Fruit fly (Drosophila melanogaster): ENCODE results near the gene RpL23A.

The RpL23A gene

dm6 chr3L:1702367-1702927, 34.0 kb upstream of the RpL23A start, which contains the start of gene CG13931 (continued):
- peak; percentile 25 for TF ChIP-seq dac (GFP tag; optimal IDR thresholded peaks at IDR 0.05)
- TF ChIP-seq CG10631 (GFP tag; optimal IDR thresholded peaks at IDR 0.05) = peak; percentile 72
- TF ChIP-seq CG8119 (GFP tag; IDR thresholded peaks at IDR 0.05) = peak; percentile 82
- peak; percentile 17 to 38 for TF ChIP-seq ss (GFP tag; optimal IDR thresholded peaks at IDR 0.05)
- peak; percentile 65 for TF ChIP-seq acj6 (GFP tag; optimal IDR thresholded peaks at IDR 0.05)
- TF ChIP-seq pdm3 (GFP tag; optimal IDR thresholded peaks at IDR 0.05) = peak; percentile 76
- peak; percentile 67 for TF ChIP-seq CG6792 (GFP tag; optimal IDR thresholded peaks at IDR 0.05)
- TF ChIP-seq CG11902 (GFP tag; optimal IDR thresholded peaks at IDR 0.05) = peak; percentile 40
- peak; percentile 63 for TF ChIP-seq esn (GFP tag; optimal IDR thresholded peaks at IDR 0.05)
- peak; percentile 34 to 55 for TF ChIP-seq salr (GFP tag; optimal IDR thresholded peaks at IDR 0.05)
- TF ChIP-seq Hr4 (GFP tag; optimal IDR thresholded peaks at IDR 0.05) = peak; percentile 82
- peak; percentile 82 for TF ChIP-seq svp (GFP tag)
- peak; percentile 62 for TF ChIP-seq CG6808 (GFP tag; optimal IDR thresholded peaks at IDR 0.05)
- peak; percentile 68 for TF ChIP-seq Sox14 (GFP tag; optimal IDR thresholded peaks at IDR 0.05)
- TF ChIP-seq CG8632 (GFP tag; optimal IDR thresholded peaks at IDR 0.05) = peak; percentile 56

- TF ChIP-seq CG11762 (GFP tag; optimal IDR thresholded peaks at IDR 0.05; ENCODE audit: insufficient read depth) = no peak
- no peak for TF ChIP-seq net (GFP tag; optimal IDR thresholded peaks at IDR 0.05)
- TF ChIP-seq CG7368 (GFP tag; optimal IDR thresholded peaks at IDR 0.05) = no peak
- no peak for TF ChIP-seq CG6854 (GFP tag; optimal IDR thresholded peaks at IDR 0.05)
- no peak for TF ChIP-seq CG10631 (GFP tag; optimal IDR thresholded peaks at IDR 0.05)
- no peak for TF ChIP-seq Sox14 (GFP tag; optimal IDR thresholded peaks at IDR 0.05)
- TF ChIP-seq dac (GFP tag; optimal IDR thresholded peaks at IDR 0.05) = no peak
Observed at dm6 chr3L:1694317-1694716, 25.9 kb upstream of the RpL23A start, which contains the start of gene CG12011. CG12011 (plus strand) TSS chr3L:1694617.

dm6 chr3L:1692859-1693258, 24.4 kb upstream of the RpL23A start:
- peak; percentile 35; the same call in 1 of the 3 replicates for TF ChIP-seq CG6163 (GFP tag; IDR thresholded peaks at IDR 0.05)
- TF ChIP-seq Met (GFP tag; optimal IDR thresholded peaks at IDR 0.05) = no peak
- peak; percentile 48 for TF ChIP-seq CG3032 (tag; optimal IDR thresholded peaks at IDR 0.05)
- TF ChIP-seq fd59A (GFP tag; optimal IDR thresholded peaks at IDR 0.05) = peak; percentile 18
- TF ChIP-seq CG9139 (GFP tag; optimal IDR thresholded peaks at IDR 0.05) = peak; percentile 10
- peak; percentile 46 for TF ChIP-seq CG3919 (GFP tag; optimal IDR thresholded peaks at IDR 0.05)
- peak; percentile 17 for TF ChIP-seq CG10631 (GFP tag; optimal IDR thresholded peaks at IDR 0.05)
- no peak for TF ChIP-seq CG6854 (GFP tag; optimal IDR thresholded peaks at IDR 0.05)
- TF ChIP-seq CG6808 (GFP tag; optimal IDR thresholded peaks at IDR 0.05) = peak; percentile 32
- TF ChIP-seq fkh (GFP tag; optimal IDR thresholded peaks at IDR 0.05) = no peak
- TF ChIP-seq Ets96B (tag; optimal IDR thresholded peaks at IDR 0.05) = peak; percentile 69
- TF ChIP-seq esn (GFP tag; optimal IDR thresholded peaks at IDR 0.05) = no peak
- peak; percentile 74 for TF ChIP-seq Eip78C (GFP tag)
- TF ChIP-seq CG8119 (GFP tag; IDR thresholded peaks at IDR 0.05) = 0 out of 3 replicates have a peak, but pooled peaks have one; percentile 19
- peak; percentile 32 for TF ChIP-seq achi (GFP tag; optimal IDR thresholded peaks at IDR 0.05)
- TF ChIP-seq CG1621 (tag; optimal IDR thresholded peaks at IDR 0.05) = no peak
- TF ChIP-seq fd85E (GFP tag; optimal IDR thresholded peaks at IDR 0.05) = no peak
- no peak for TF ChIP-seq CG31627 (GFP tag; optimal IDR thresholded peaks at IDR 0.05)
- no peak for TF ChIP-seq vri (GFP tag; optimal IDR thresholded peaks at IDR 0.05)
- peak; percentile 68 for TF ChIP-seq CG10669 (GFP tag; optimal IDR thresholded peaks at IDR 0.05)
- peak; percentile 51 for TF ChIP-seq spab (GFP tag; optimal IDR thresholded peaks at IDR 0.05)
- TF ChIP-seq cyc (GFP tag; optimal IDR thresholded peaks at IDR 0.05) = peak; percentile 23
- TF ChIP-seq salr (GFP tag; optimal IDR thresholded peaks at IDR 0.05) = peak in 1 of 2 experiments; percentile 26
- no peak for TF ChIP-seq lz (GFP tag; optimal IDR thresholded peaks at IDR 0.05)

Measured in whole organism, prepupa.